Worm (Caenorhabditis elegans) whole organism, L3 larva: ENCODE measurements around the gene Y61A9LA.1.
A peak's percentile ranks its signal among the peaks of the same experiment; 100 is the strongest.

ENCODE experiments used
- R02D3.7 ChIP-seq: fragments of 150-350 bp; optimal IDR thresholded peaks from 2 replicates; lab custom pipeline; 2014; ENCODE audit warnings: missing biosample characterization, missing genetic modification characterization
- ZK546.5 ChIP-seq: sonication (generic microtip); optimal IDR thresholded peaks from 2 replicates; lab custom pipeline; 2017; ENCODE audit warnings: missing biosample characterization, missing genetic modification characterization
- aly-2 ChIP-seq: fragments of 150-350 bp; optimal IDR thresholded peaks from 2 replicates; lab custom pipeline; 2014; ENCODE audit warnings: missing biosample characterization, missing genetic modification characterization
- ama-1 ChIP-seq: fragments of 150-350 bp; optimal IDR thresholded peaks from 2 replicates; lab custom pipeline; 2018
- ceh-16 ChIP-seq: sonication (generic microtip); optimal IDR thresholded peaks from 2 replicates; lab custom pipeline; 2017; ENCODE audit warnings: missing biosample characterization, missing genetic modification characterization
- ceh-28 ChIP-seq: fragments of 150-350 bp; optimal IDR thresholded peaks from 2 replicates; lab custom pipeline; 2014; ENCODE audit warnings: missing biosample characterization, missing genetic modification reagents, missing genetic modification characterization
- ceh-82 ChIP-seq: fragments of 150-350 bp; optimal IDR thresholded peaks from 2 replicates; lab custom pipeline; 2014; ENCODE audit warnings: missing biosample characterization, missing genetic modification characterization
- ceh-9 ChIP-seq: sonication (generic microtip); optimal IDR thresholded peaks from 2 replicates; lab custom pipeline; 2018; ENCODE audit warnings: missing biosample characterization, missing genetic modification characterization
- daf-12 ChIP-seq: fragments of 150-350 bp; optimal IDR thresholded peaks from 2 replicates; lab custom pipeline; 2014; ENCODE audit warnings: missing biosample characterization, missing genetic modification reagents, missing genetic modification characterization
- egl-27 ChIP-seq: sonication (generic microtip); optimal IDR thresholded peaks from 4 replicates; lab custom pipeline; 2017; ENCODE audit warnings: missing biosample characterization, missing genetic modification reagents, missing genetic modification characterization
- elt-1 ChIP-seq: fragments of 150-350 bp; optimal IDR thresholded peaks from 2 replicates; lab custom pipeline; 2014; ENCODE audit warnings: missing biosample characterization, missing genetic modification characterization
- elt-2 ChIP-seq: sonication (generic microtip); optimal IDR thresholded peaks from 2 replicates; lab custom pipeline; 2016; ENCODE audit warnings: missing genetic modification reagents, mild to moderate bottlenecking, missing genetic modification characterization, missing compliant biosample characterization
- elt-3 ChIP-seq, 3 experiments: fragments of 150-350 bp in 1 of 3; sonication (generic microtip) in 2 of 3; optimal IDR thresholded peaks; 2 replicates in 2 of 3; 4 replicates in 1 of 3; lab custom pipeline; 2014 to 2017; ENCODE audit warnings: missing biosample characterization in 3 of 3, missing genetic modification characterization in 3 of 3
- eor-1 ChIP-seq, 2 experiments: fragments of 150-350 bp; optimal IDR thresholded peaks; 2 replicates each; lab custom pipeline; 2014 to 2018; ENCODE audit warnings: missing biosample characterization in 2 of 2, missing genetic modification characterization in 2 of 2
- fkh-10 ChIP-seq: sonication (generic microtip); optimal IDR thresholded peaks from 2 replicates; lab custom pipeline; 2017; ENCODE audit warnings: missing biosample characterization, missing genetic modification reagents, missing genetic modification characterization
- fkh-2 ChIP-seq: fragments of 150-350 bp; optimal IDR thresholded peaks from 2 replicates; lab custom pipeline; 2014; ENCODE audit warnings: missing biosample characterization, missing genetic modification reagents, missing genetic modification characterization
- hmg-11 ChIP-seq: sonication (generic microtip); optimal IDR thresholded peaks from 2 replicates; lab custom pipeline; 2016; ENCODE audit warnings: missing genetic modification characterization, missing compliant biosample characterization
- jun-1 ChIP-seq: fragments of 150-350 bp; optimal IDR thresholded peaks from 2 replicates; lab custom pipeline; 2014; ENCODE audit warnings: missing biosample characterization, missing genetic modification reagents, missing genetic modification characterization
- lin-15B ChIP-seq: fragments of 150-350 bp; optimal IDR thresholded peaks from 2 replicates; lab custom pipeline; 2014; ENCODE audit warnings: missing biosample characterization, missing genetic modification characterization
- lin-39 ChIP-seq: fragments of 150-350 bp; optimal IDR thresholded peaks from 2 replicates; lab custom pipeline; 2018; ENCODE audit warnings: missing biosample characterization, missing genetic modification reagents, missing genetic modification characterization
- lsy-12 ChIP-seq: sonication (generic microtip); optimal IDR thresholded peaks from 2 replicates; lab custom pipeline; 2016; ENCODE audit warnings: mild to moderate bottlenecking, missing genetic modification characterization, missing compliant biosample characterization
- mdl-1 ChIP-seq: fragments of 150-350 bp; optimal IDR thresholded peaks from 2 replicates; lab custom pipeline; 2014; ENCODE audit warnings: missing biosample characterization, missing genetic modification characterization
- mml-1 ChIP-seq: fragments of 150-350 bp; sonication (generic microtip); optimal IDR thresholded peaks from 3 replicates; lab custom pipeline; 2014; ENCODE audit warnings: missing biosample characterization, missing genetic modification characterization
- nhr-11 ChIP-seq: fragments of 150-350 bp; optimal IDR thresholded peaks from 2 replicates; lab custom pipeline; 2014; ENCODE audit warnings: missing biosample characterization, missing genetic modification characterization
- nhr-12 ChIP-seq: fragments of 150-350 bp; optimal IDR thresholded peaks from 2 replicates; lab custom pipeline; 2014; ENCODE audit warnings: missing biosample characterization, missing genetic modification characterization
- nhr-23 ChIP-seq: fragments of 150-350 bp; optimal IDR thresholded peaks from 2 replicates; lab custom pipeline; 2014; ENCODE audit warnings: missing biosample characterization, missing genetic modification reagents, missing genetic modification characterization
- nhr-237 ChIP-seq: fragments of 150-350 bp; optimal IDR thresholded peaks from 2 replicates; lab custom pipeline; 2014; ENCODE audit warnings: missing biosample characterization, missing genetic modification characterization
- nhr-25 ChIP-seq: sonication (generic microtip); optimal IDR thresholded peaks from 2 replicates; lab custom pipeline; 2017; ENCODE audit warnings: missing biosample characterization, missing genetic modification characterization
- nhr-28 ChIP-seq: fragments of 150-350 bp; optimal IDR thresholded peaks from 2 replicates; lab custom pipeline; 2014; ENCODE audit warnings: missing biosample characterization, missing genetic modification characterization
- nhr-43 ChIP-seq: sonication (generic microtip); optimal IDR thresholded peaks from 2 replicates; lab custom pipeline; 2016; ENCODE audit warnings: mild to moderate bottlenecking, missing genetic modification characterization, missing compliant biosample characterization; ENCODE audit not compliant: poor library complexity, severe bottlenecking
- nhr-67 ChIP-seq: fragments of 150-350 bp; optimal IDR thresholded peaks from 2 replicates; lab custom pipeline; 2014; ENCODE audit warnings: missing biosample characterization, missing genetic modification characterization
- nhr-76 ChIP-seq: fragments of 150-350 bp; sonication (generic microtip); optimal IDR thresholded peaks from 5 replicates; lab custom pipeline; 2014; ENCODE audit warnings: missing biosample characterization, missing genetic modification characterization
- nhr-77 ChIP-seq: fragments of 150-350 bp; optimal IDR thresholded peaks from 2 replicates; lab custom pipeline; 2014; ENCODE audit warnings: missing biosample characterization, missing genetic modification characterization
- pha-4 ChIP-seq: fragments of 150-350 bp; optimal IDR thresholded peaks from 2 replicates; lab custom pipeline; 2014; ENCODE audit warnings: missing biosample characterization, missing genetic modification reagents, missing genetic modification characterization
- pqm-1 ChIP-seq: fragments of 150-350 bp; optimal IDR thresholded peaks from 2 replicates; lab custom pipeline; 2017; ENCODE audit warnings: missing biosample characterization, missing genetic modification characterization, inconsistent platforms
- sea-2 ChIP-seq: fragments of 150-350 bp; sonication (generic microtip); optimal IDR thresholded peaks from 4 replicates; lab custom pipeline; 2014; ENCODE audit warnings: missing biosample characterization, missing genetic modification reagents, missing genetic modification characterization
- snpc-4 ChIP-seq: fragments of 150-350 bp; optimal IDR thresholded peaks from 2 replicates; lab custom pipeline; 2014; ENCODE audit warnings: missing biosample characterization, missing genetic modification characterization
- tbx-2 ChIP-seq: sonication (generic microtip); optimal IDR thresholded peaks from 2 replicates; lab custom pipeline; 2016; ENCODE audit warnings: mild to moderate bottlenecking, missing genetic modification characterization, missing compliant biosample characterization
- unc-39 ChIP-seq: sonication (generic microtip); optimal IDR thresholded peaks from 4 replicates; lab custom pipeline; 2017; ENCODE audit warnings: missing biosample characterization, missing genetic modification characterization
- unc-62 ChIP-seq: fragments of 150-350 bp; sonication (generic microtip); optimal IDR thresholded peaks from 4 replicates; lab custom pipeline; 2014; ENCODE audit warnings: missing biosample characterization, missing genetic modification reagents, missing genetic modification characterization
- zag-1 ChIP-seq: fragments of 150-350 bp; optimal IDR thresholded peaks from 2 replicates; lab custom pipeline; 2014; ENCODE audit warnings: missing biosample characterization, missing genetic modification characterization
- ztf-11 ChIP-seq: fragments of 150-350 bp; optimal IDR thresholded peaks from 2 replicates; lab custom pipeline; 2014; ENCODE audit warnings: missing biosample characterization, missing genetic modification characterization
- ztf-4 ChIP-seq: fragments of 150-350 bp; optimal IDR thresholded peaks from 2 replicates; lab custom pipeline; 2014; ENCODE audit warnings: missing biosample characterization, missing genetic modification characterization

The Y61A9LA.1 gene

DNA sequence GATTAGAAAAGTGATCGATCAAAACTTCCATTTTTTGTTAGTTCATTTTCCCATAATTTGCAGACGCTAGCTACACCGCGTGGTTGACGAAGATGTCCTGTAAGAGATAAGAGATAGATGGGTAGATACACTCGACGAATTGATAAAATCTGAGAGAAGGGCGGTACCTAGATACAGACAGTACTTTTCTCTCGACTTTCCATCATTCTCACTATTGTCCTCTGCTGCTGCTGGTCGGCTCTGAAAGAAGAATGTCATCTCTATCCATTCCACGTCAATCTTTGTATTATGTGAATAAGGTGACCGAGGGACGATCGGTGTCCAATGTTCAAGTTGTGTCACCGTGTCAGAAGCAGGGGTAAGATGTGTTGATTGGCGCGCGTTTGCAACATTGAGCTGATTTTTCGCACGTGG lies 43.4 kb downstream of the Y61A9LA.1 start, which contains the start of gene pmt-2 (continued):
- no peak for TF ChIP-seq jun-1 (tag; lab: Kevin White, UChicago)
- TF ChIP-seq ztf-4 = no peak
- TF ChIP-seq egl-27 (tag; lab: Kevin White, UChicago) = no peak
- no peak for TF ChIP-seq daf-12 (tag; lab: Kevin White, UChicago)
- no peak for TF ChIP-seq tbx-2 (tag; lab: Kevin White, UChicago)
- no peak for TF ChIP-seq unc-39 (tag; lab: Kevin White, UChicago)
- TF ChIP-seq elt-1 (tag; lab: Kevin White, UChicago) = peak; percentile 99
- TF ChIP-seq elt-2 = peak; percentile 32
- no peak for TF ChIP-seq ceh-9 (tag; lab: Kevin White, UChicago)

DNA sequence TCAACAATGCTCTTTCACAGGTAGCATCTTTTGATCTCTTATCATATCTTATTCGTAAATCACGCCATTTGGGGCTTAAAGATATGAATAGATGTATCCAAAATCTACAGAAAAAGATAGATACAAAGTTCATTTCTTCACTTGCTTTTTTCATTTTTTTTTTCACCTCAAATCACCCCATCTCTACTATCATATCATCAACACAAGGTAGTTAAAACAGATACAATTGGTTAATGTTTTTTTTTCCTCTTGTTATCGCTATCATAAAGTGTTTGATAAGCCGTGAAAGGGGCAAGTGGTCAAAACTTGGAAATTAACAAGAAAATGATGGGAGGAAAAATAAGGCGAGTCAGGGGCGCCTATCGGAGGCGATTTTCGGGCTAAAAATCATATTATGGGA lies 45.2 kb downstream of the Y61A9LA.1 start:
- TF ChIP-seq aly-2 (tag; lab: Kevin White, UChicago) (no peak), fkh-2 (no peak), nhr-25 (peak; percentile 10), nhr-12 (tag; lab: Kevin White, UChicago) (no peak), egl-27 (tag; lab: Kevin White, UChicago) (no peak), elt-1 (tag; lab: Kevin White, UChicago) (no peak), ceh-16 (tag; lab: Kevin White, UChicago) (no peak), lsy-12 (tag; lab: Kevin White, UChicago) (no peak), R02D3.7 (peak; percentile 21), mdl-1 (tag; lab: Kevin White, UChicago) (no peak), ama-1 (lab: Kevin White, UChicago) (no peak), zag-1 (no peak), ceh-28 (tag; lab: Kevin White, UChicago) (no peak), ceh-9 (tag; lab: Kevin White, UChicago) (no peak), ceh-82 (tag; lab: Kevin White, UChicago) (no peak), lin-39 (tag; lab: Kevin White, UChicago) (no peak), unc-62 (no peak), pqm-1 (tag; lab: Kevin White, UChicago) (peak; percentile 48), snpc-4 (tag; lab: Kevin White, UChicago) (no peak), mml-1 (tag; lab: Kevin White, UChicago) (no peak), eor-1 (tag; optimal IDR thresholded peaks at IDR 0.05; lab: Kevin White, UChicago) (no peak), hmg-11 (tag; lab: Kevin White, UChicago) (no peak), daf-12 (tag; lab: Kevin White, UChicago) (no peak), nhr-28 (tag; lab: Kevin White, UChicago) (no peak), nhr-43 (tag; lab: Kevin White, UChicago) (peak; percentile 15), elt-2 (peak; percentile 77), ztf-11 (tag; lab: Kevin White, UChicago) (no peak), nhr-11 (tag; lab: Kevin White, UChicago) (no peak), tbx-2 (tag; lab: Kevin White, UChicago) (no peak), ztf-4 (no peak), unc-39 (tag; lab: Kevin White, UChicago) (no peak), fkh-10 (GFP tag; lab: Kevin White, UChicago) (no peak), nhr-23 (tag; lab: Kevin White, UChicago) (no peak), lin-15B (tag; lab: Kevin White, UChicago) (no peak), nhr-76 (tag; lab: Kevin White, UChicago) (no peak), sea-2 (GFP tag; lab: Kevin White, UChicago) (no peak), ZK546.5 (tag; lab: Kevin White, UChicago) (no peak), nhr-77 (tag; lab: Kevin White, UChicago) (no peak), pha-4 (tag; lab: Kevin White, UChicago) (no peak), elt-3 (tag; optimal IDR thresholded peaks at IDR 0.05; lab: Kevin White, UChicago) (peak in 2 of 3 experiments; percentile 89 to 96), nhr-67 (no peak), nhr-237 (tag; lab: Kevin White, UChicago) (no peak)
